Fruit fly (Drosophila melanogaster) whole organism, pupa: ENCODE measurements around the gene CG45011.

ENCODE experiments used
- CG32121 ChIP-seq: fragments of 200-800 bp; sonication (Bioruptor generic); IDR thresholded peaks from 2 replicates; pipeline ENCODE4 v1.3.6; 2022; ENCODE audit warnings: missing biosample characterization, missing genetic modification characterization
- CG8301 ChIP-seq: fragments of 200-800 bp; sonication (Bioruptor generic); optimal IDR thresholded peaks from 2 replicates; lab custom pipeline; 2018; ENCODE audit warnings: missing biosample characterization, mild to moderate bottlenecking, missing genetic modification characterization
- Ets98B ChIP-seq: fragments of 200-800 bp; sonication (Bioruptor generic); IDR thresholded peaks from 2 replicates; pipeline ENCODE4 v1.3.6; 2022; ENCODE audit warnings: missing biosample characterization, missing genetic modification characterization
- Pif1A ChIP-seq: fragments of 200-800 bp; sonication (Bioruptor generic); optimal IDR thresholded peaks from 3 replicates; lab custom pipeline; 2016; ENCODE audit warnings: missing biosample characterization, missing genetic modification characterization
- Snoo ChIP-seq: fragments of 200-800 bp; sonication (Bioruptor generic); optimal IDR thresholded peaks from 3 replicates; lab custom pipeline; 2017; ENCODE audit warnings: missing biosample characterization, mild to moderate bottlenecking, missing genetic modification characterization, inconsistent platforms
- rn ChIP-seq: fragments of 200-800 bp; sonication (Bioruptor generic); IDR thresholded peaks from 2 replicates; pipeline ENCODE4 v1.3.6; 2022; ENCODE audit warnings: missing biosample characterization, missing genetic modification characterization

dm6 chr2L:11809823-11810222 is 24.1 kb upstream of the CG45011 start:
- no peak for TF ChIP-seq CG32121 (GFP tag; lab: Robert Waterston, UW)
- no peak for TF ChIP-seq CG8301 (tag; lab: Kevin White, UChicago)
- TF ChIP-seq Pif1A (GFP tag; lab: Kevin White, UChicago): no peak
- TF ChIP-seq Snoo (tag; lab: Kevin White, UChicago): no peak
- TF ChIP-seq rn (GFP tag; lab: Robert Waterston, UW): no peak
- no peak for TF ChIP-seq Ets98B (GFP tag; lab: Robert Waterston, UW)
